Worm (Caenorhabditis elegans) whole organism, L3 larva: Measurements from ENCODE around the gene F28H7.2.

ENCODE experiments used
- nhr-25 ChIP-seq: sonication (generic microtip); optimal IDR thresholded peaks from 2 replicates; lab custom pipeline; 2017; ENCODE audit warnings: missing biosample characterization, missing genetic modification characterization
- nhr-76 ChIP-seq: fragments of 150-350 bp; sonication (generic microtip); optimal IDR thresholded peaks from 5 replicates; lab custom pipeline; 2014; ENCODE audit warnings: missing biosample characterization, missing genetic modification characterization
- unc-62 ChIP-seq: fragments of 150-350 bp; sonication (generic microtip); optimal IDR thresholded peaks from 4 replicates; lab custom pipeline; 2014; ENCODE audit warnings: missing biosample characterization, missing genetic modification reagents, missing genetic modification characterization

DNA sequence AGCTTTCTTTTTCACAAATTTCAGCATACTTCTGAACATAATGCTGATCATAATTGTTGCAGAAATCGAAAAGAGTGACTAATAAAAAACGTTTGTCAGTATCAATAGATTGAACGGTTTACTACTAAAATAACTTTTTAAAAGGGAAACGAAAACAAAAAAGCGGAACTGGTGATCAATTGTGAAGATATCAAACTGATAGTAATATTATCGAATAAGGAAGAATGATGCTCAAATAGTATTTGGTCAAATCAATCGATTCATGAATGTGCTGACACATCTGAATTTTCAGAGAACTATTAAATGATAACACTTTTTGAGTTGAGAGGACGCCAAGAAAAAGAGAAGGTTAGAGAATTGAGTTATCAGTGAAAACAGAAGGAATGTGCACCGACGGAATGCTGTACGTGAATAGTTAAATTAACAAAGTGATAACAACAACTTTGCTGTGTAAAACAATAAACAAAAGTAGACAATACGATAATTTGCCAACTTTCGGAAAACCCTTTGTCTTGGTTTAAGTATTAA lies 28.9 kb downstream of the F28H7.2 start, which contains the start of gene D1054.5:
- no peak for TF ChIP-seq unc-62 (GFP tag; lab: Kevin White, UChicago)
- TF ChIP-seq nhr-76 (tag; lab: Kevin White, UChicago), result no peak
- no peak for TF ChIP-seq nhr-25 (tag; lab: Kevin White, UChicago)
